Worm (Caenorhabditis elegans) whole organism, young adult: ENCODE data around the gene coa-7.

Experiments used
- B0035.1 ChIP-seq: sonication (generic microtip); optimal IDR thresholded peaks from 2 replicates; lab custom pipeline; 2016; ENCODE audit warnings: missing genetic modification characterization, mild to moderate bottlenecking, missing compliant biosample characterization, missing genotype, missing genetic modification reagents
- C06A6.2 ChIP-seq: fragments of 200-800 bp; sonication (Bioruptor generic); conservative IDR thresholded peaks from 2 replicates; pipeline ENCODE4 v1.3.6; 2022; ENCODE audit warnings: missing genetic modification characterization, missing compliant biosample characterization
- F22D6.2 ChIP-seq: sonication (generic microtip); optimal IDR thresholded peaks from 2 replicates; lab custom pipeline; 2016; ENCODE audit warnings: mild to moderate bottlenecking, missing genetic modification characterization, missing compliant biosample characterization
- F23B12.7 ChIP-seq: sonication (generic microtip); optimal IDR thresholded peaks from 2 replicates; lab custom pipeline; 2017; ENCODE audit warnings: missing genetic modification characterization, mild to moderate bottlenecking, missing compliant biosample characterization, antibody characterized with exemption, moderate library complexity; ENCODE audit not compliant: insufficient read depth
- F49E8.2 ChIP-seq: sonication (generic microtip); optimal IDR thresholded peaks from 3 replicates; lab custom pipeline; 2017; ENCODE audit warnings: missing genetic modification characterization, mild to moderate bottlenecking, missing compliant biosample characterization, antibody characterized with exemption, moderate library complexity; ENCODE audit not compliant: insufficient read depth
- F52B5.7 ChIP-seq: sonication (generic microtip); optimal IDR thresholded peaks from 2 replicates; lab custom pipeline; 2016; ENCODE audit warnings: mild to moderate bottlenecking, missing genetic modification characterization, missing compliant biosample characterization
- F55B11.4 ChIP-seq: sonication (generic microtip); optimal IDR thresholded peaks from 2 replicates; lab custom pipeline; 2016; ENCODE audit warnings: missing compliant biosample characterization, missing genetic modification characterization, borderline replicate concordance; ENCODE audit not compliant: insufficient read depth
- T26A5.8 ChIP-seq: sonication (generic microtip); optimal IDR thresholded peaks from 2 replicates; lab custom pipeline; 2016; ENCODE audit warnings: missing genetic modification characterization, missing compliant biosample characterization
- Y56A3A.18 ChIP-seq: fragments of 200-800 bp; sonication (Bioruptor generic); IDR thresholded peaks from 2 replicates; pipeline ENCODE4 v1.3.6; 2022; ENCODE audit warnings: missing genetic modification reagents, missing genetic modification characterization, missing compliant biosample characterization
- ama-1 ChIP-seq, 3 experiments: fragments of 150-350 bp in 1 of 3; sonication (generic microtip) in 2 of 3; optimal IDR thresholded peaks; 2 replicates each; lab custom pipeline; 2014 to 2018; ENCODE audit warnings: missing biosample characterization in 2 of 3, missing genetic modification characterization in 2 of 3, missing genetic modification reagents in 2 of 3
- athp-1 ChIP-seq: sonication (generic microtip); optimal IDR thresholded peaks from 2 replicates; lab custom pipeline; 2017; ENCODE audit warnings: mild to moderate bottlenecking, missing genetic modification characterization, missing compliant biosample characterization
- attf-3 ChIP-seq: fragments of 200-800 bp; sonication (Bioruptor generic); conservative IDR thresholded peaks from 2 replicates; pipeline ENCODE4 v1.3.6; 2022; ENCODE audit warnings: missing genetic modification reagents, missing genetic modification characterization, missing compliant biosample characterization
- attf-5 ChIP-seq: fragments of 200-800 bp; sonication (Bioruptor generic); optimal IDR thresholded peaks from 2 replicates; lab custom pipeline; 2018; ENCODE audit warnings: mild to moderate bottlenecking, missing genetic modification characterization, missing compliant biosample characterization
- bed-2 ChIP-seq: fragments of 200-800 bp; sonication (Bioruptor generic); IDR thresholded peaks from 2 replicates; pipeline ENCODE4 v1.3.6; 2022; ENCODE audit warnings: missing genetic modification reagents, missing genetic modification characterization, missing compliant biosample characterization
- cebp-1 ChIP-seq, 2 experiments: fragments of 200-800 bp in 1 of 2; sonication (Bioruptor generic) in 1 of 2; sonication (generic microtip) in 1 of 2; IDR thresholded peaks in 1 of 2; optimal IDR thresholded peaks in 1 of 2; 2 replicates each; pipeline versions ENCODE4 v1.3.6 to Lab custom; 2017 to 2022; ENCODE audit warnings: missing compliant biosample characterization in 2 of 2, missing genetic modification characterization in 2 of 2, mild to moderate bottlenecking in 1 of 2, missing genetic modification reagents in 1 of 2, moderate library complexity in 1 of 2
- cebp-2 ChIP-seq: fragments of 200-800 bp; sonication (Bioruptor generic); IDR thresholded peaks from 2 replicates; pipeline ENCODE4 v1.3.6; 2022; ENCODE audit warnings: missing genetic modification characterization, missing compliant biosample characterization
- ceh-27 ChIP-seq: fragments of 200-800 bp; sonication (Bioruptor generic); optimal IDR thresholded peaks from 2 replicates; lab custom pipeline; 2018; ENCODE audit warnings: mild to moderate bottlenecking, missing genetic modification characterization, moderate library complexity, missing compliant biosample characterization
- ceh-58 ChIP-seq: fragments of 200-800 bp; sonication (Bioruptor generic); IDR thresholded peaks from 2 replicates; pipeline ENCODE4 v1.3.6; 2022; ENCODE audit warnings: missing genetic modification characterization, missing compliant biosample characterization
- die-1 ChIP-seq: sonication (generic microtip); optimal IDR thresholded peaks from 2 replicates; lab custom pipeline; 2016; ENCODE audit warnings: missing genotype, mild to moderate bottlenecking, missing genetic modification characterization, missing compliant biosample characterization
- dpl-1 ChIP-seq: fragments of 150-350 bp; optimal IDR thresholded peaks from 2 replicates; lab custom pipeline; 2014; ENCODE audit warnings: missing biosample characterization, missing genetic modification reagents, missing genetic modification characterization
- efl-1 ChIP-seq: fragments of 150-350 bp; optimal IDR thresholded peaks from 2 replicates; lab custom pipeline; 2014; ENCODE audit warnings: missing biosample characterization, missing genetic modification reagents, missing genetic modification characterization
- egl-44 ChIP-seq: fragments of 200-800 bp; sonication (Bioruptor generic); IDR thresholded peaks from 2 replicates; pipeline ENCODE4 v1.3.6; 2022; ENCODE audit warnings: missing genetic modification reagents, missing genetic modification characterization, missing compliant biosample characterization
- ekl-4 ChIP-seq: fragments of 200-800 bp; sonication (Bioruptor generic); IDR thresholded peaks from 2 replicates; pipeline ENCODE4 v1.3.6; 2022; ENCODE audit warnings: missing genetic modification reagents, missing genetic modification characterization, missing compliant biosample characterization
- him-1 ChIP-seq: sonication (generic microtip); optimal IDR thresholded peaks from 2 replicates; lab custom pipeline; 2016; ENCODE audit warnings: missing genotype, missing genetic modification reagents, missing genetic modification characterization, missing compliant biosample characterization
- let-607 ChIP-seq, 2 experiments: fragments of 200-800 bp in 1 of 2; sonication (Bioruptor generic) in 1 of 2; sonication (generic microtip) in 1 of 2; optimal IDR thresholded peaks; 2 replicates each; lab custom pipeline; 2016 to 2018; ENCODE audit warnings: mild to moderate bottlenecking in 2 of 2, missing compliant biosample characterization in 2 of 2, missing genetic modification characterization in 2 of 2, moderate library complexity in 2 of 2, missing genotype in 1 of 2
- lin-26 ChIP-seq: fragments of 200-800 bp; sonication (Bioruptor generic); IDR thresholded peaks from 2 replicates; pipeline ENCODE4 v1.3.6; 2022; ENCODE audit warnings: missing genetic modification reagents, missing genetic modification characterization, missing compliant biosample characterization
- lin-35 ChIP-seq, 3 experiments: fragments of 150-350 bp in 2 of 3; sonication (generic microtip) in 1 of 3; optimal IDR thresholded peaks; 2 replicates each; lab custom pipeline; 2014 to 2018; ENCODE audit warnings: missing biosample characterization in 3 of 3, missing genetic modification characterization in 3 of 3, missing genetic modification reagents in 3 of 3
- lin-40 ChIP-seq: sonication (generic microtip); optimal IDR thresholded peaks from 2 replicates; lab custom pipeline; 2016; ENCODE audit warnings: missing genetic modification characterization, mild to moderate bottlenecking, missing compliant biosample characterization, missing genotype, missing genetic modification reagents
- lin-54 ChIP-seq: fragments of 200-800 bp; sonication (Bioruptor generic); optimal IDR thresholded peaks from 2 replicates; lab custom pipeline; 2018; ENCODE audit warnings: mild to moderate bottlenecking, missing genetic modification characterization, missing compliant biosample characterization
- lsl-1 ChIP-seq: fragments of 200-800 bp; sonication (Bioruptor generic); optimal IDR thresholded peaks from 2 replicates; lab custom pipeline; 2018; ENCODE audit warnings: mild to moderate bottlenecking, missing genetic modification characterization, moderate library complexity, missing compliant biosample characterization
- lsy-27 ChIP-seq: sonication (generic microtip); optimal IDR thresholded peaks from 2 replicates; lab custom pipeline; 2017; ENCODE audit warnings: missing genetic modification characterization, mild to moderate bottlenecking, missing compliant biosample characterization, antibody characterized with exemption, missing genotype, borderline replicate concordance; ENCODE audit not compliant: insufficient read depth
- madf-3 ChIP-seq: fragments of 200-800 bp; sonication (Bioruptor generic); IDR thresholded peaks from 2 replicates; pipeline ENCODE4 v1.3.6; 2022; ENCODE audit warnings: missing genetic modification reagents, missing genetic modification characterization, missing compliant biosample characterization
- madf-6 ChIP-seq: fragments of 200-800 bp; sonication (Bioruptor generic); IDR thresholded peaks from 2 replicates; pipeline ENCODE4 v1.3.6; 2022; ENCODE audit warnings: missing genetic modification reagents, missing genetic modification characterization, missing compliant biosample characterization
- nfya-1 ChIP-seq: sonication (generic microtip); optimal IDR thresholded peaks from 2 replicates; lab custom pipeline; 2017; ENCODE audit warnings: antibody characterized with exemption, missing compliant biosample characterization, missing genetic modification characterization, borderline replicate concordance; ENCODE audit not compliant: insufficient read depth
- nhr-80 ChIP-seq: sonication (generic microtip); optimal IDR thresholded peaks from 2 replicates; lab custom pipeline; 2016; ENCODE audit warnings: missing genetic modification characterization, missing compliant biosample characterization
- nhr-90 ChIP-seq: sonication (generic microtip); optimal IDR thresholded peaks from 2 replicates; lab custom pipeline; 2016; ENCODE audit warnings: missing genotype, mild to moderate bottlenecking, missing genetic modification characterization, missing compliant biosample characterization
- pha-4 ChIP-seq: fragments of 150-350 bp; sonication (generic microtip); optimal IDR thresholded peaks from 2 replicates; lab custom pipeline; 2014; ENCODE audit warnings: missing biosample characterization, missing genetic modification reagents, missing genetic modification characterization
- rpc-1 ChIP-seq, 2 experiments: fragments of 150-350 bp in 1 of 2; sonication (generic microtip) in 1 of 2; optimal IDR thresholded peaks; 2 replicates each; lab custom pipeline; 2014 to 2018; ENCODE audit warnings: missing biosample characterization in 1 of 2, missing genetic modification characterization in 1 of 2, missing genetic modification reagents in 1 of 2, missing genotype in 1 of 2
- sea-2 ChIP-seq: fragments of 200-800 bp; sonication (Bioruptor generic); IDR thresholded peaks from 2 replicates; pipeline ENCODE4 v1.3.6; 2022; ENCODE audit warnings: missing genetic modification characterization, missing compliant biosample characterization
- snpc-3.4 ChIP-seq: sonication (generic microtip); optimal IDR thresholded peaks from 2 replicates; lab custom pipeline; 2017; ENCODE audit warnings: missing genetic modification characterization, mild to moderate bottlenecking, missing compliant biosample characterization, antibody characterized with exemption, moderate library complexity, missing genotype, missing genetic modification reagents
- snpc-4 ChIP-seq, 5 experiments: fragments of 150-350 bp in 1 of 5; sonication (generic microtip) in 4 of 5; optimal IDR thresholded peaks; 2 replicates each; lab custom pipeline; 2014 to 2018; ENCODE audit warnings: missing genetic modification characterization in 5 of 5, missing biosample characterization in 3 of 5, antibody characterized with exemption in 2 of 5, mild to moderate bottlenecking in 2 of 5, missing compliant biosample characterization in 2 of 5, missing genotype in 2 of 5, moderate library complexity in 2 of 5, missing genetic modification reagents in 1 of 5
- tbp1 ChIP-seq: fragments of 200-800 bp; sonication (Bioruptor generic); optimal IDR thresholded peaks from 2 replicates; lab custom pipeline; 2018; ENCODE audit warnings: mild to moderate bottlenecking, missing genetic modification characterization, missing compliant biosample characterization
- unc-62 ChIP-seq: fragments of 150-350 bp; optimal IDR thresholded peaks from 2 replicates; lab custom pipeline; 2014; ENCODE audit warnings: missing biosample characterization, missing genetic modification reagents, missing genetic modification characterization
- xnd-1 ChIP-seq: sonication (generic microtip); optimal IDR thresholded peaks from 2 replicates; lab custom pipeline; 2016; ENCODE audit warnings: missing genotype, missing genetic modification reagents, missing genetic modification characterization, missing compliant biosample characterization
- zim-3 ChIP-seq: sonication (generic microtip); optimal IDR thresholded peaks from 2 replicates; lab custom pipeline; 2017; ENCODE audit warnings: mild to moderate bottlenecking, missing genetic modification characterization, moderate library complexity, missing compliant biosample characterization
- ztf-22 ChIP-seq: fragments of 200-800 bp; sonication (Bioruptor generic); optimal IDR thresholded peaks from 2 replicates; lab custom pipeline; 2018; ENCODE audit warnings: mild to moderate bottlenecking, missing genetic modification characterization, moderate library complexity, missing compliant biosample characterization
- ztf-26 ChIP-seq: sonication (generic microtip); optimal IDR thresholded peaks from 2 replicates; lab custom pipeline; 2017; ENCODE audit warnings: missing genetic modification characterization, missing compliant biosample characterization

Gene coa-7

ce11 chrII:11619171-11619570 lies 31.8 kb downstream of the coa-7 start (continued):
- TF ChIP-seq snpc-3.4 (no peak), F22D6.2 (tag; lab: Kevin White, UChicago) (no peak), lin-54 (GFP tag; lab: Kevin White, UChicago) (no peak), xnd-1 (tag; lab: Kevin White, UChicago) (no peak), attf-3 (GFP tag; lab: Robert Waterston, UW) (no peak), B0035.1 (tag; lab: Kevin White, UChicago) (no peak), lin-35 (GFP tag; optimal IDR thresholded peaks at IDR 0.05; lab: Kevin White, UChicago) (no peak), F52B5.7 (tag; lab: Kevin White, UChicago) (no peak), snpc-4 (GFP tag; optimal IDR thresholded peaks at IDR 0.05; lab: Kevin White, UChicago) (no peak), snpc-4 (tag; optimal IDR thresholded peaks at IDR 0.05; lab: Kevin White, UChicago) (peak in 1 of 4 experiments; percentile 0), let-607 (tag; optimal IDR thresholded peaks at IDR 0.05; lab: Kevin White, UChicago) (peak in 1 of 2 experiments; percentile 3), tbp1 (GFP tag; lab: Kevin White, UChicago) (peak; percentile 18), bed-2 (GFP tag; lab: Robert Waterston, UW) (no peak), ekl-4 (GFP tag; lab: Robert Waterston, UW) (peak; percentile 28; the same call in 1 of the 2 replicates), die-1 (no peak), lin-40 (tag; lab: Kevin White, UChicago) (peak; percentile 47), lsy-27 (tag; lab: Kevin White, UChicago) (no peak), egl-44 (GFP tag; lab: Robert Waterston, UW) (0 out of 2 replicates have a peak, but pooled peaks have one; percentile 49), nhr-90 (no peak), zim-3 (tag; lab: Kevin White, UChicago) (no peak), lsl-1 (GFP tag; lab: Kevin White, UChicago) (no peak), efl-1 (GFP tag; lab: Kevin White, UChicago) (no peak), ztf-22 (GFP tag; lab: Kevin White, UChicago) (no peak), athp-1 (no peak), lin-26 (GFP tag; lab: Robert Waterston, UW) (no peak), F49E8.2 (tag; lab: Kevin White, UChicago) (no peak), unc-62 (GFP tag; lab: Kevin White, UChicago) (no peak), T26A5.8 (no peak), nfya-1 (tag; lab: Kevin White, UChicago) (no peak), Y56A3A.18 (GFP tag; lab: Robert Waterston, UW) (no peak), pha-4 (tag; lab: Kevin White, UChicago) (no peak), ceh-58 (GFP tag; lab: Robert Waterston, UW) (no peak), nhr-80 (peak; percentile 64), ztf-26 (tag; lab: Kevin White, UChicago) (no peak), dpl-1 (GFP tag; lab: Kevin White, UChicago) (no peak), sea-2 (GFP tag; lab: Robert Waterston, UW) (no peak), ceh-27 (GFP tag; lab: Kevin White, UChicago) (peak; percentile 49), attf-5 (GFP tag; lab: Kevin White, UChicago) (no peak), cebp-2 (no peak)

DNA sequence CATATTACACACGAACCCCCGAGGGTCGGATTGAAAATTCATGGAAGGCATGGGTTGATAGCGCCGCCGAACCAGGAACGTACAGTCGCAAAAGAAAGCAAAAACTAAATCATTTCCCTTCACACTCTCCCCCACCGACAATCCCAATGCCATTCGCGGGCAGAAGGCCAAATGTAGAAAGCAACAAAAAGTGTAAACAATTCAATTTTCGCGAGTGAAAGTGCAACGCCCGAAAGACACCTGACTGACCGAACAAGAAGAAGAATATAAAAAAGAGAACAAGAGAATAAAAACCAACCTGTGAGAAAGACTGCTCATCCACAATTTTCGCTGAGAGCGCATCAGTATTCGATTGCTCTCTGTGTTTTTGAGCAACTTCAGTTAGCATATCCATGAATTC lies 33.2 kb downstream of the coa-7 start:
- TF ChIP-seq F55B11.4: no peak
- TF ChIP-seq cebp-1 (GFP tag; IDR thresholded peaks at IDR 0.05; lab: Robert Waterston, UW): no peak
- no peak for TF ChIP-seq cebp-1 (tag; optimal IDR thresholded peaks at IDR 0.05; lab: Kevin White, UChicago)
- TF ChIP-seq madf-6 (GFP tag; lab: Robert Waterston, UW): no peak
- no peak for TF ChIP-seq madf-3 (GFP tag; lab: Robert Waterston, UW)
- TF ChIP-seq attf-5 (GFP tag; lab: Kevin White, UChicago): peak; percentile 8
- 0 out of 2 replicates have a peak, but pooled peaks have one; percentile 15 for TF ChIP-seq C06A6.2 (GFP tag; lab: Robert Waterston, UW)
- TF ChIP-seq ama-1 (optimal IDR thresholded peaks at IDR 0.05; lab: Kevin White, UChicago): no peak
- TF ChIP-seq ama-1 (GFP tag; optimal IDR thresholded peaks at IDR 0.05; lab: Kevin White, UChicago): no peak
- TF ChIP-seq rpc-1 (optimal IDR thresholded peaks at IDR 0.05; lab: Kevin White, UChicago): no peak
- TF ChIP-seq rpc-1 (tag; optimal IDR thresholded peaks at IDR 0.05; lab: Kevin White, UChicago): no peak
- no peak for TF ChIP-seq him-1 (tag; lab: Kevin White, UChicago)
- no peak for TF ChIP-seq F23B12.7 (tag; lab: Kevin White, UChicago)
